Worm (Caenorhabditis elegans) whole organism, midembryonic: ENCODE measurements around the gene Y59A8B.24.

Experiments
- T22C8.4 ChIP-seq: fragments of 200-800 bp; sonication (Bioruptor generic); IDR thresholded peaks from 2 replicates; pipeline ENCODE4 v1.3.6; 2022; ENCODE audit warnings: missing genetic modification characterization, missing compliant biosample characterization
- cog-1 ChIP-seq: sonication (generic microtip); optimal IDR thresholded peaks from 2 replicates; lab custom pipeline; 2016; ENCODE audit warnings: missing genetic modification characterization, missing compliant biosample characterization
- flt-1 ChIP-seq: fragments of 200-800 bp; sonication (Bioruptor generic); IDR thresholded peaks from 2 replicates; pipeline ENCODE4 v1.3.6; 2022; ENCODE audit warnings: missing genetic modification characterization, missing compliant biosample characterization
- klf-2 ChIP-seq: fragments of 200-800 bp; sonication (Bioruptor generic); conservative IDR thresholded peaks from 2 replicates; pipeline ENCODE4 v1.3.6; 2022; ENCODE audit warnings: missing genetic modification reagents, missing genetic modification characterization, missing compliant biosample characterization
- med-1 ChIP-seq: sonication (generic microtip); optimal IDR thresholded peaks from 2 replicates; lab custom pipeline; 2017; ENCODE audit warnings: missing genetic modification characterization, mild to moderate bottlenecking, missing compliant biosample characterization, antibody characterized with exemption, missing genetic modification reagents; ENCODE audit not compliant: insufficient read depth
- ref-1 ChIP-seq: fragments of 200-800 bp; sonication (Bioruptor generic); conservative IDR thresholded peaks from 2 replicates; pipeline ENCODE4 v1.3.6; 2022; ENCODE audit warnings: missing genetic modification reagents, missing genetic modification characterization, missing compliant biosample characterization
- tab-1 ChIP-seq: fragments of 200-800 bp; sonication (Bioruptor generic); IDR thresholded peaks from 2 replicates; pipeline ENCODE4 v1.3.6; 2022; ENCODE audit warnings: missing genetic modification characterization, missing compliant biosample characterization
- ztf-23 ChIP-seq: fragments of 200-800 bp; sonication (Bioruptor generic); IDR thresholded peaks from 2 replicates; pipeline ENCODE4 v1.3.6; 2022; ENCODE audit warnings: missing genetic modification reagents, missing genetic modification characterization, missing compliant biosample characterization
- ztf-29 ChIP-seq: fragments of 200-800 bp; sonication (Bioruptor generic); IDR thresholded peaks from 2 replicates; pipeline ENCODE4 v1.3.6; 2022; ENCODE audit warnings: missing genetic modification reagents, missing genetic modification characterization, missing compliant biosample characterization

Y59A8B.24 gene

DNA sequence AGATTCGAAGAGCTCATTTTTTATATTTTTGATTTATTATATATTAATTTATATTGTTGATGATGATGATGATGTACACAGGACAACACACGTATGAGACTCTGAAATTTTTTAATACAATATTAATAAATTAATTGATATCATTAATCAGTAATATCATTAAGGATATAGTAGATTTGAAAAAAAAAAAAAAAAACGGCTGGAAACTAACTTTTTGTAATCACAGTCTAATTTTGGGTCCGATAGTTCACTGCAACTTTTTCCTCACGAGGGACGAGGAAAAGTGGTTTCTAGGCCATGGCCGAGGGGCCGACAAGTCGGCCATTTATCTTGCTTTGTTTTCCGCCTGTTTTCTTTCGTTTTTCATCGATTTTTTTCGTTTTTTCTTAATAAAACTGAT is 15.0 kb downstream of the Y59A8B.24 start, which contains the start of gene gck-3:
Gene gck-3, minus strand, starts transcription at position 101 of the 400 bp plus-strand sequence.
- TF ChIP-seq med-1 (no peak), cog-1 (no peak), flt-1 (no peak), tab-1 (GFP tag; lab: Robert Waterston, UW) (no peak), ref-1 (GFP tag; lab: Robert Waterston, UW) (no peak), T22C8.4 (no peak), ztf-23 (no peak)

DNA sequence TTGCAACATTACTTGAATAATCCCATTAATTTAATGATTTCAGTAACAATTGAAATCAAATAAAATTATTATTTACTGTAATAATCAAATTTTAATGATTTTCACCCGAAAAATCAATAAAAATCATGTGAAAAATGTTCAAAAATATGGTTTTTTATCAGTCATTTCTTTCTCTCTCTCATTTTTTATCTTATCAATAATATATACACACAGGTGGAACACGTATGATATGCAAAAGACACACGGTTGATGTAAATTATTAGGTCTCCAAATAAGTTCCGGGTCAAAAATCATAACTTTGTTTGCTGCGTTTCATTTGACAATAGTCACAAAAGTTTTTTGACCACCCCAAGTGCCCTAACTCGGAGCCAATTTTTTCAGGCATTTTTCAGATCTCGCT is 26.5 kb downstream of the Y59A8B.24 start:
- TF ChIP-seq klf-2 (no peak), tab-1 (GFP tag; lab: Robert Waterston, UW) (no peak), ztf-29 (no peak), cog-1 (no peak), ref-1 (GFP tag; lab: Robert Waterston, UW) (no peak), ztf-23 (no peak), T22C8.4 (no peak), flt-1 (no peak), med-1 (no peak)

DNA sequence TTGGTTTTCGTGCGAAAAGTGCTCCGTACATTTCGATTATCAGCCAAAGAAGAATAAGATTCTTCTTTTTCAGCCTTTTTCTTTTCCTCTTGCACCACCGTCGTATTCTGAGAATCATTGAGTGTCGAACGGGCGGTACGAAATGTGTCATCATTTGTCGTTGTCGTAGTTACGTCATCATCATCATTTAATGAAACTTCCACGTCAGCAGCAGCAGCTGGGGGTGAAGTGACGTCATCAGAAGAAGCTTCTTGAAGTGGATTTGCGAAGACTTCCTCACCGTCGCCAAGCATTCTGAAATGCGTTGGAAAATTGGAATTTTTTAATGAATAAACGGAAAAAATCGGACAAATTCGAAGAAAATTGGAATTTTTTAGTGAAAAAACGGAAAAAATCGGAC is 28.0 kb downstream of the Y59A8B.24 start, which contains the start of gene snx-6:
Gene snx-6, minus strand, starts transcription at position 294 of the 400 bp plus-strand sequence.
- no peak for TF ChIP-seq tab-1 (GFP tag; lab: Robert Waterston, UW)
- no peak for TF ChIP-seq flt-1
- TF ChIP-seq T22C8.4 = no peak
- no peak for TF ChIP-seq ztf-23
- no peak for TF ChIP-seq cog-1
- TF ChIP-seq ztf-29 = no peak
- no peak for TF ChIP-seq ref-1 (GFP tag; lab: Robert Waterston, UW)
- no peak for TF ChIP-seq klf-2

DNA sequence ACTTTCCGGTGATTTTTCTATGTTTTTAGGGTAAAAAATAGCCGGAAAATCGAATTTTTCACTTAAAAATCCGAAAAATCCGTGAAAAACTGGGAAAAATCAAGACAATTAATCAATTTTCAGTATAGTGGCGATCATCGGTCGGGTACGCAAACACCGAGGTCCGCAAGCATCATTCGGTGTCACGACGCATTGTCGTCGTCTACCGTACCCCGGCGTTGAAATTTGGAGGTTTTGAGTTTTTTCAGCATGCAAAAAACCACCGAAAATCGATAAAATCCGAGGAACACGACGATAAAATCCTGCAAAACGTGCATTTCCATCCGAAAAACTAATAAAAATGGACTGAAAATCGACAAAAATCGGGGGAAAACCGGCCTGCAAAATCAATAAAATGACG is 30.0 kb downstream of the Y59A8B.24 start:
- TF ChIP-seq T22C8.4 (no peak), klf-2 (no peak), cog-1 (no peak), tab-1 (GFP tag; lab: Robert Waterston, UW) (no peak)

DNA sequence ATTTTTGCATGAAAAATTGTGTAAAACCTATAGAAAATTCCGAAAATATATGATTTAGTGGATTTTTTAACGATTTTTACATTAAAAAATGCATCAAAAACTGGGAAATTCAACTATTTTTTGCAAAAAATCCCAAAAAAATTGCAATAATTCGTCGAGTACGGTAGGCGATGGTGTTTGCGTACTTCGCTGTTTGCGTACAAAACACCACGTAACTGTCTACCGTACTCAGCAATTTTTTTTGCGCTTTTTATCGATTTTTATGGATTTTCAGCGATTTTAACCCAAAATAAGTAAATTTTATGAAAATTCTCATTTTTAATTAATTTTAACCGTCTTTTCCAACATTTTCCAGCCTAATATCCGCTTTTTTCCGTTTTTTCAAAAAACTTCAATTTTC is 31.2 kb downstream of the Y59A8B.24 start:
- TF ChIP-seq med-1 = no peak
- no peak for TF ChIP-seq cog-1
- TF ChIP-seq flt-1 = no peak
- no peak for TF ChIP-seq T22C8.4
- no peak for TF ChIP-seq klf-2
- TF ChIP-seq ztf-29 = no peak
- no peak for TF ChIP-seq tab-1 (GFP tag; lab: Robert Waterston, UW)
- no peak for TF ChIP-seq ztf-23
- no peak for TF ChIP-seq ref-1 (GFP tag; lab: Robert Waterston, UW)

DNA sequence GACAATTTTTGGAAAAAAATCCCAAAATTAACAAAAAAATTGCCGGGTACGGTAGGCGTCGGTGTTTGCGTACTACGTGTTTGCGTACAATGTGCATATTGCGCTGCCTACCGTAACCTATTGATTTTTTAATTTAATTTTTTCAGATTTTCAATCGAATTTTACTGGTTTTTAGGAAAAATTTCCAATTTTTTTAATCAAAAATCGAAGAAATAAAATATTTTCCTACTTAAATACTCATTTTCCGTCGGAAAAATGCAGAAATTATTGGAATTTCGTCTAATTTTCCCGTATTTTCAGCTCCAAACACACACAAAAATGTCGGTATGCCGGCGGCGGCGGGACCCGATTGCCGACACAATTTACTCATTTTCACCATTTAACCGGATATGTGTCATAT is 34.2 kb downstream of the Y59A8B.24 start, which contains the start of gene Y59A8B.21:
Gene Y59A8B.21, plus strand, starts transcription at position 301 of the 400 bp plus-strand sequence.
- TF ChIP-seq ztf-23 (no peak), klf-2 (no peak), cog-1 (no peak), flt-1 (no peak), ztf-29 (no peak), tab-1 (GFP tag; lab: Robert Waterston, UW) (no peak)

DNA sequence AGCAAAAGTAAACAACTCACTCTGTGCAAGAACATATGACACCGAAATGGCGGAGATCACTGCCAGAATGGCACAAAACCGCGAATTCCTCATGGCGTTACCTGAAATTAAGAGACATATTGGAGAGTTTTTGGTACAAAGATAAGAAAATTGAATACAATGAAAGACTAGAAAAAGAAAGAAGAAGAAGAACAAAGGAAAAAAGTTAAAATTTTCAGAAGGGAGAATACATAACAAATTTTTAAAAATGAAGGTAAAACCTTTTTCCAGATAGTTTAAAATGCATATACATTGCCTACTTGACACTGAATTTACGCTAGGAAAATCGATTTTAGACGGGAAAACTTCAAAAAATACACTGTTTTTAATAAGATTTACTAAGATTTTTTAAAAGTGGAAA is 49.5 kb downstream of the Y59A8B.24 start, which contains the start of gene lon-8:
Gene lon-8, minus strand, starts transcription at position 101 of the 400 bp plus-strand sequence.
- TF ChIP-seq flt-1 = no peak
- no peak for TF ChIP-seq med-1
- TF ChIP-seq ztf-23 = no peak
- no peak for TF ChIP-seq ztf-29
